Worm (Caenorhabditis elegans) whole organism, L2 larva: ENCODE data around the gene osm-10.

Experiments
- R02D3.7 ChIP-seq: fragments of 150-350 bp; optimal IDR thresholded peaks from 2 replicates; lab custom pipeline; 2014; ENCODE audit warnings: missing biosample characterization, missing genetic modification characterization
- ama-1 ChIP-seq: fragments of 150-350 bp; optimal IDR thresholded peaks from 2 replicates; lab custom pipeline; 2018; ENCODE audit warnings: inconsistent platforms
- blmp-1 ChIP-seq: sonication (generic microtip); optimal IDR thresholded peaks from 2 replicates; lab custom pipeline; 2017; ENCODE audit warnings: missing genetic modification characterization, mild to moderate bottlenecking, missing compliant biosample characterization, antibody characterized with exemption, moderate library complexity; ENCODE audit not compliant: insufficient read depth
- ceh-82 ChIP-seq: fragments of 150-350 bp; optimal IDR thresholded peaks from 2 replicates; lab custom pipeline; 2014; ENCODE audit warnings: missing biosample characterization, missing genetic modification characterization
- elt-1 ChIP-seq: fragments of 150-350 bp; optimal IDR thresholded peaks from 2 replicates; lab custom pipeline; 2014; ENCODE audit warnings: missing biosample characterization, missing genetic modification characterization
- elt-3 ChIP-seq: sonication (generic microtip); optimal IDR thresholded peaks from 2 replicates; lab custom pipeline; 2017; ENCODE audit warnings: missing biosample characterization, missing genetic modification characterization
- lin-11 ChIP-seq: fragments of 150-350 bp; sonication (generic microtip); optimal IDR thresholded peaks from 2 replicates; lab custom pipeline; 2014; ENCODE audit warnings: missing biosample characterization, missing genetic modification characterization, inconsistent platforms, mixed read lengths
- lsy-2 ChIP-seq, 2 experiments: fragments of 150-350 bp in 1 of 2; sonication (generic microtip) in 1 of 2; optimal IDR thresholded peaks; 2 replicates each; lab custom pipeline; 2014 to 2017; ENCODE audit warnings: missing biosample characterization in 2 of 2, missing genetic modification characterization in 2 of 2
- mbf-1 ChIP-seq: sonication (generic microtip); optimal IDR thresholded peaks from 2 replicates; lab custom pipeline; 2017; ENCODE audit warnings: missing biosample characterization, missing genetic modification characterization
- nhr-237 ChIP-seq: fragments of 150-350 bp; optimal IDR thresholded peaks from 2 replicates; lab custom pipeline; 2014; ENCODE audit warnings: missing biosample characterization, missing genetic modification characterization
- nhr-6 ChIP-seq: fragments of 150-350 bp; optimal IDR thresholded peaks from 2 replicates; lab custom pipeline; 2014; ENCODE audit warnings: missing biosample characterization, missing genetic modification characterization
- sma-3 ChIP-seq: sonication (generic microtip); optimal IDR thresholded peaks from 2 replicates; lab custom pipeline; 2016; ENCODE audit warnings: missing genetic modification reagents, missing genetic modification characterization, missing compliant biosample characterization
- snpc-4 ChIP-seq: fragments of 150-350 bp; optimal IDR thresholded peaks from 2 replicates; lab custom pipeline; 2014; ENCODE audit warnings: missing biosample characterization, missing genetic modification characterization
- unc-55 ChIP-seq: fragments of 150-350 bp; sonication (generic microtip); optimal IDR thresholded peaks from 3 replicates; lab custom pipeline; 2014; ENCODE audit warnings: missing biosample characterization, missing genetic modification reagents, missing genetic modification characterization

- TF ChIP-seq elt-3, result no peak
- no peak for TF ChIP-seq sma-3 (GFP tag; lab: Kevin White, UChicago)
- TF ChIP-seq nhr-237, result no peak
- no peak for TF ChIP-seq ama-1 (lab: Kevin White, UChicago)
- TF ChIP-seq nhr-6, result no peak
- no peak for TF ChIP-seq R02D3.7 (tag; lab: Kevin White, UChicago)
- no peak for TF ChIP-seq elt-1 (tag; lab: Kevin White, UChicago)
- TF ChIP-seq unc-55 (GFP tag; lab: Kevin White, UChicago), result peak; percentile 4
- no peak for TF ChIP-seq snpc-4 (tag; lab: Kevin White, UChicago)
- no peak for TF ChIP-seq mbf-1
- TF ChIP-seq lin-11 (tag; lab: Kevin White, UChicago), result no peak
- peak in 1 of 2 experiments; percentile 68 for TF ChIP-seq lsy-2 (tag; optimal IDR thresholded peaks at IDR 0.05; lab: Kevin White, UChicago)
- TF ChIP-seq blmp-1 (tag; lab: Kevin White, UChicago), result no peak
- TF ChIP-seq ceh-82 (tag; lab: Kevin White, UChicago), result no peak
Measured at ce11 chrIII:7281179-7281578, 38.1 kb downstream of the osm-10 start, which contains the start of gene B0361.3.
